Worm (Caenorhabditis elegans): Measurements from ENCODE around the gene C07G3.15.
A peak's percentile ranks its signal among the peaks of the same experiment; 100 is the strongest.

C07G3.15 gene

ce11 chrV:3507691-3508090, 10.9 kb upstream of the C07G3.15 start, which contains the start of gene str-225:
TSS of gene str-225 (plus strand) at chrV:3507822.
- TF ChIP-seq ztf-28 (GFP tag; IDR thresholded peaks at IDR 0.05) (no peak), madf-3 (GFP tag; IDR thresholded peaks at IDR 0.05) (no peak), nfya-1 (tag; optimal IDR thresholded peaks at IDR 0.05; ENCODE audit: borderline replicate concordance, insufficient read depth) (no peak), T07F8.4 (tag; optimal IDR thresholded peaks at IDR 0.05) (no peak), B0019.2 (GFP tag; conservative IDR thresholded peaks at IDR 0.05) (no peak), F52B5.7 (tag; optimal IDR thresholded peaks at IDR 0.05) (no peak), hmg-1.2 (GFP tag; IDR thresholded peaks at IDR 0.05) (no peak), gei-17 (GFP tag; optimal IDR thresholded peaks at IDR 0.05) (no peak), T26A5.8 (tag; optimal IDR thresholded peaks at IDR 0.05) (no peak), sdz-38 (tag; optimal IDR thresholded peaks at IDR 0.05) (no peak)

- peak; percentile 24 for TF ChIP-seq lsl-1 (GFP tag; optimal IDR thresholded peaks at IDR 0.05)
Measured at ce11 chrV:3506252-3506651, 9.5 kb upstream of the C07G3.15 start, which contains the start of gene ugt-64. TSS of gene ugt-64 (minus strand) at chrV:3506352.

- TF ChIP-seq tbp1 (GFP tag; optimal IDR thresholded peaks at IDR 0.05) (peak; percentile 21), ceh-100 (GFP tag; IDR thresholded peaks at IDR 0.05) (no peak), K11D2.4 (GFP tag; IDR thresholded peaks at IDR 0.05) (no peak), sdz-38 (tag; optimal IDR thresholded peaks at IDR 0.05) (no peak), let-526 (GFP tag; IDR thresholded peaks at IDR 0.05) (no peak), unc-62 (GFP tag; optimal IDR thresholded peaks at IDR 0.05) (peak; percentile 62), Y67H2A.10 (GFP tag; conservative IDR thresholded peaks at IDR 0.05) (no peak), atf-7 (tag; optimal IDR thresholded peaks at IDR 0.05) (peak; percentile 26), nhr-80 (tag; optimal IDR thresholded peaks at IDR 0.05) (peak; percentile 79), lin-35 (GFP tag; optimal IDR thresholded peaks at IDR 0.05) (no peak), repo-1 (tag; optimal IDR thresholded peaks at IDR 0.05) (no peak), Y56A3A.18 (GFP tag; IDR thresholded peaks at IDR 0.05) (no peak), pha-4 (tag; optimal IDR thresholded peaks at IDR 0.05) (peak; percentile 48), mcd-1 (GFP tag; IDR thresholded peaks at IDR 0.05) (no peak), zim-3 (tag; optimal IDR thresholded peaks at IDR 0.05) (no peak), C17E4.6 (GFP tag; IDR thresholded peaks at IDR 0.05) (no peak)
Measured at ce11 chrV:3505745-3506144, 9.0 kb upstream of the C07G3.15 start.

- no peak for TF ChIP-seq C06A6.2 (GFP tag; conservative IDR thresholded peaks at IDR 0.05)
- no peak for TF ChIP-seq atf-7 (tag; optimal IDR thresholded peaks at IDR 0.05)
- no peak for TF ChIP-seq mel-28 (tag; optimal IDR thresholded peaks at IDR 0.05; ENCODE audit: borderline replicate concordance)
- TF ChIP-seq madf-10 (tag; optimal IDR thresholded peaks at IDR 0.05): no peak
- TF ChIP-seq ceh-58 (GFP tag; IDR thresholded peaks at IDR 0.05): no peak
- TF ChIP-seq B0336.3 (GFP tag; IDR thresholded peaks at IDR 0.05): no peak
- no peak for TF ChIP-seq ets-4 (GFP tag; optimal IDR thresholded peaks at IDR 0.05)
- TF ChIP-seq dpff-1 (tag; optimal IDR thresholded peaks at IDR 0.05): no peak
- no peak for TF ChIP-seq rcor-1 (GFP tag; IDR thresholded peaks at IDR 0.05)
- no peak for TF ChIP-seq lin-26 (GFP tag; IDR thresholded peaks at IDR 0.05)
- no peak for TF ChIP-seq attf-3 (GFP tag; conservative IDR thresholded peaks at IDR 0.05)
- TF ChIP-seq ztf-28 (GFP tag; IDR thresholded peaks at IDR 0.05): no peak
- no peak for TF ChIP-seq mcd-1 (GFP tag; IDR thresholded peaks at IDR 0.05)
Measured at ce11 chrV:3502038-3502437, 5.3 kb upstream of the C07G3.15 start, which contains the start of the genes C07G3.8 and C07G3.10. TSS of gene C07G3.8 (minus strand) at chrV:3502138. TSS of gene C07G3.10 (plus strand) at chrV:3502307.

Data from whole organism, young adult.